Fruit fly (Drosophila melanogaster) whole organism, prepupa: ENCODE measurements around the gene CG9095.

Source experiments
- Blimp-1 ChIP-seq: fragments of 200-800 bp; sonication (Bioruptor generic); optimal IDR thresholded peaks from 3 replicates; lab custom pipeline; 2017; ENCODE audit warnings: missing biosample characterization, missing genetic modification characterization, mild to moderate bottlenecking, moderate library complexity, missing genetic modification reagents
- CG10631 ChIP-seq: fragments of 200-800 bp; sonication (Bioruptor generic); optimal IDR thresholded peaks from 2 replicates; lab custom pipeline; 2016; ENCODE audit warnings: missing biosample characterization, missing genetic modification characterization
- CG1621 ChIP-seq: fragments of 200-800 bp; sonication (Bioruptor generic); optimal IDR thresholded peaks from 3 replicates; lab custom pipeline; 2018; ENCODE audit warnings: missing biosample characterization, mild to moderate bottlenecking, missing genetic modification characterization
- CG16779 ChIP-seq: fragments of 200-800 bp; sonication (Bioruptor generic); optimal IDR thresholded peaks from 3 replicates; lab custom pipeline; 2017; ENCODE audit warnings: missing biosample characterization, mild to moderate bottlenecking, missing genetic modification characterization
- CG3919 ChIP-seq: fragments of 200-800 bp; sonication (Bioruptor generic); optimal IDR thresholded peaks from 3 replicates; lab custom pipeline; 2016; ENCODE audit warnings: missing biosample characterization, missing genetic modification characterization
- CG6276 ChIP-seq: fragments of 200-800 bp; sonication (Bioruptor generic); optimal IDR thresholded peaks from 2 replicates; lab custom pipeline; 2017; ENCODE audit warnings: missing biosample characterization, mild to moderate bottlenecking, missing genetic modification characterization
- CG7368 ChIP-seq: fragments of 200-800 bp; sonication (Bioruptor generic); optimal IDR thresholded peaks from 3 replicates; lab custom pipeline; 2016; ENCODE audit warnings: missing biosample characterization, missing genetic modification characterization
- CG9139 ChIP-seq: fragments of 200-800 bp; sonication (Bioruptor generic); optimal IDR thresholded peaks from 3 replicates; lab custom pipeline; 2017; ENCODE audit warnings: missing biosample characterization, mild to moderate bottlenecking, missing genetic modification characterization
- Ets21C ChIP-seq: fragments of 200-800 bp; sonication (Bioruptor generic); optimal IDR thresholded peaks from 3 replicates; lab custom pipeline; 2016; ENCODE audit warnings: missing biosample characterization, missing genetic modification characterization
- Gug ChIP-seq: fragments of 200-800 bp; sonication (Bioruptor generic); IDR thresholded peaks from 2 replicates; pipeline ENCODE4 v1.3.6; 2022; ENCODE audit warnings: missing biosample characterization, missing genetic modification characterization
- dac ChIP-seq: fragments of 200-800 bp; sonication (Bioruptor generic); optimal IDR thresholded peaks from 2 replicates; lab custom pipeline; 2017; ENCODE audit warnings: missing biosample characterization, mild to moderate bottlenecking, missing genetic modification characterization
- eg ChIP-seq: fragments of 200-800 bp; sonication (Bioruptor generic); IDR thresholded peaks from 3 replicates; pipeline ENCODE4 v1.3.6; 2022; ENCODE audit warnings: missing biosample characterization, missing genetic modification characterization
- svp ChIP-seq: fragments of 200-800 bp; sonication (Bioruptor generic); peaks from one replicate; lab custom pipeline; 2016; ENCODE audit warnings: missing biosample characterization, missing genetic modification characterization

DNA sequence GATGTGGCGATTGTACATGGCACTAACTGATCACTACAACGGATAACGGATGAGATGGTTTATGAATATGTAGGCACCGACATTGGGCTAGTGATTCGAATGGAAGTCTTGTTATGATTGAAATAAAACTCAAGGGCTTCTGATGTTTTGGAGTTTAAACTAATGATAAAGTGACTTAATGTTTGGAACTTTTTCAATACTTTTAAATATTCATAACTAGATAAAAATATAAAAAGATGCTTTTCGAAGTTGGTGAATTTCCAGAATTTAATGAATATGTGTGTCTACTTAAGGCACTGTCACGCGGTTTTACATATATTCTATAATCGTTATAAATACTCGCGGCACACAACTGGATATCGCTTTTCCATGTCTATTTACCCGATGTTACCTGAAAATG lies 67.1 kb downstream of the CG9095 start, which contains the start of gene CG9072:
- TF ChIP-seq Gug (GFP tag; lab: Robert Waterston, UW) = no peak
- no peak for TF ChIP-seq eg
- TF ChIP-seq svp (GFP tag; lab: Kevin White, UChicago) = no peak
- TF ChIP-seq CG7368 (GFP tag; lab: Kevin White, UChicago) = no peak
- TF ChIP-seq dac (GFP tag; lab: Kevin White, UChicago) = no peak
- TF ChIP-seq Blimp-1 (GFP tag; lab: Kevin White, UChicago) = no peak
- no peak for TF ChIP-seq Ets21C (GFP tag; lab: Kevin White, UChicago)
- TF ChIP-seq CG9139 (GFP tag; lab: Kevin White, UChicago) = no peak
- TF ChIP-seq CG6276 (GFP tag; lab: Kevin White, UChicago) = no peak
- TF ChIP-seq CG16779 (tag; lab: Kevin White, UChicago) = no peak
- TF ChIP-seq CG3919 (GFP tag; lab: Kevin White, UChicago) = no peak
- no peak for TF ChIP-seq CG1621
- no peak for TF ChIP-seq CG10631 (GFP tag; lab: Kevin White, UChicago)
